Worm (Caenorhabditis elegans) whole organism, midembryonic: ENCODE results near the gene C17G10.1.

Experiments
- cog-1 ChIP-seq: sonication (generic microtip); optimal IDR thresholded peaks from 2 replicates; lab custom pipeline; 2016; ENCODE audit warnings: missing genetic modification characterization, missing compliant biosample characterization
- flt-1 ChIP-seq: fragments of 200-800 bp; sonication (Bioruptor generic); IDR thresholded peaks from 2 replicates; pipeline ENCODE4 v1.3.6; 2022; ENCODE audit warnings: missing genetic modification characterization, missing compliant biosample characterization
- med-1 ChIP-seq: sonication (generic microtip); optimal IDR thresholded peaks from 2 replicates; lab custom pipeline; 2017; ENCODE audit warnings: missing genetic modification characterization, mild to moderate bottlenecking, missing compliant biosample characterization, antibody characterized with exemption, missing genetic modification reagents; ENCODE audit not compliant: insufficient read depth
- ztf-23 ChIP-seq: fragments of 200-800 bp; sonication (Bioruptor generic); IDR thresholded peaks from 2 replicates; pipeline ENCODE4 v1.3.6; 2022; ENCODE audit warnings: missing genetic modification reagents, missing genetic modification characterization, missing compliant biosample characterization

DNA sequence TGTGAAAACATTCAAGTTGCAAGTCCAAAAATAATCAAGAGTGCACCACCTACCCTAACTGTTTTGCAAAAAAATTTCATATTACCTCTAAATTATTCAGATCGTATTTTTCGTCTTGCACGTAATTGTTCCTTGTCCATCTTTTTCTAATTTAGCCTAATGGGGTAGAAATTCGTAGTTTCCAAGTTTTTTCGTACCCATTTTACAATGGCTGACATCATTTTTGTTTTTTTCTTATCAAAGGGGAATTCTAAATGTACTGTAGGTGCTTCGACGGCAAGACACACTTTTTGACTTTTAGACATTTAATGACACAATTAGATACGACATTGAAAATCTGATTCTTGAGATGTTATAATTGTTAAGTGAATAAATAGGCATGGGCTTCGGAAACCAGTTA, 8.1 kb downstream of the C17G10.1 start:
- no peak for TF ChIP-seq med-1
- no peak for TF ChIP-seq cog-1 (tag; lab: Kevin White, UChicago)
- no peak for TF ChIP-seq flt-1 (GFP tag; lab: Robert Waterston, UW)
- no peak for TF ChIP-seq ztf-23 (GFP tag; lab: Robert Waterston, UW)
